Fruit fly (Drosophila melanogaster): ENCODE measurements around the gene Fadd.

Gene Fadd

DNA sequence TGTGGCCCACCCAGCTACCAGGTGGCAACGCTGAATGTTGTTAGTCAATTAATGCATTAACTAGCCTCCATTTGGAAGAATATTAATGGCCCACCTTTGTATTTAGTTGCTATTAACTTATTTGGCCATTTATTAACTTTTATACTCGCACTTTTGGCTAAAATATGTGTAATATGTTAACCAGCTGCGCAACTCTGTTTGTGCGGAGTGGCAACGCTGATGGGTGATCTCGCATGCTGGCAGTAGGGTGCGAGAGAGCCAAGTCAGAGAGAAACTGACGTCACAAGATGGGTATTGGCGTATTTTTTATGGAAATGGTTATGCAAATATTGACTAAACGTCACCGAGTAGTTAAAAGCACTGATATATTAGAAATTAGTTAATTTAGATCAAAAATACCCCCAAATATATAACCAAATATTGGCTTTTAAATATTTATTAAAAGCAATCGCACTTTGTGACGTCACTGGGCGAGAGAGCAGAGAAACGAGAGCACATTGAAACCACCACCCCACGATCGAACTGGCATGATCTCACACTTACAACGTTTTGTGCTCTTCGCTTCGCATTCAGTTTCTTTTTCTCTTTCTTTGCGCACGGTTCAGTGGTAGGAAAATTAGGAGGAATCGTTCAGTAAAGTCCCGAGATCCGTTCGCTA is 7.5 kb downstream of the Fadd start, which contains the start of gene how (continued):
- TF ChIP-seq CG6276 (GFP tag; optimal IDR thresholded peaks at IDR 0.05), result no peak
- TF ChIP-seq Ets21C (GFP tag; optimal IDR thresholded peaks at IDR 0.05), result no peak
- TF ChIP-seq lz (GFP tag; optimal IDR thresholded peaks at IDR 0.05), result peak; percentile 41
- TF ChIP-seq svp (GFP tag), result no peak
- peak; percentile 32 for TF ChIP-seq Sox102F (GFP tag; optimal IDR thresholded peaks at IDR 0.05)
- 0 out of 3 replicates have a peak, but pooled peaks have one; percentile 24 for TF ChIP-seq eg (GFP tag; IDR thresholded peaks at IDR 0.05)
- TF ChIP-seq achi (GFP tag; optimal IDR thresholded peaks at IDR 0.05), result no peak
- no peak for TF ChIP-seq Ets96B (tag; optimal IDR thresholded peaks at IDR 0.05)
- no peak for TF ChIP-seq vri (GFP tag; optimal IDR thresholded peaks at IDR 0.05)
- peak; percentile 32 for TF ChIP-seq CG32006 (GFP tag; optimal IDR thresholded peaks at IDR 0.05)
- TF ChIP-seq Sox15 (GFP tag; optimal IDR thresholded peaks at IDR 0.05), result peak; percentile 20
- TF ChIP-seq Blimp-1 (GFP tag; optimal IDR thresholded peaks at IDR 0.05), result no peak
- no peak for TF ChIP-seq CG8319 (GFP tag; optimal IDR thresholded peaks at IDR 0.05)
- peak; percentile 36; the same call in 1 of the 3 replicates for TF ChIP-seq CG8119 (GFP tag; IDR thresholded peaks at IDR 0.05)
- TF ChIP-seq net (GFP tag; optimal IDR thresholded peaks at IDR 0.05), result no peak
- peak; percentile 42 for TF ChIP-seq Met (GFP tag; optimal IDR thresholded peaks at IDR 0.05)
- TF ChIP-seq CG11294 (GFP tag; IDR thresholded peaks at IDR 0.05), result no peak
- peak; percentile 7 for TF ChIP-seq fkh (GFP tag; optimal IDR thresholded peaks at IDR 0.05)
- TF ChIP-seq CG8632 (GFP tag; optimal IDR thresholded peaks at IDR 0.05), result peak; percentile 44
- TF ChIP-seq CG6808 (GFP tag; optimal IDR thresholded peaks at IDR 0.05), result peak; percentile 20
- TF ChIP-seq Hr39 (GFP tag; optimal IDR thresholded peaks at IDR 0.05), result peak; percentile 45
- TF ChIP-seq CG9139 (GFP tag; optimal IDR thresholded peaks at IDR 0.05), result no peak

DNA sequence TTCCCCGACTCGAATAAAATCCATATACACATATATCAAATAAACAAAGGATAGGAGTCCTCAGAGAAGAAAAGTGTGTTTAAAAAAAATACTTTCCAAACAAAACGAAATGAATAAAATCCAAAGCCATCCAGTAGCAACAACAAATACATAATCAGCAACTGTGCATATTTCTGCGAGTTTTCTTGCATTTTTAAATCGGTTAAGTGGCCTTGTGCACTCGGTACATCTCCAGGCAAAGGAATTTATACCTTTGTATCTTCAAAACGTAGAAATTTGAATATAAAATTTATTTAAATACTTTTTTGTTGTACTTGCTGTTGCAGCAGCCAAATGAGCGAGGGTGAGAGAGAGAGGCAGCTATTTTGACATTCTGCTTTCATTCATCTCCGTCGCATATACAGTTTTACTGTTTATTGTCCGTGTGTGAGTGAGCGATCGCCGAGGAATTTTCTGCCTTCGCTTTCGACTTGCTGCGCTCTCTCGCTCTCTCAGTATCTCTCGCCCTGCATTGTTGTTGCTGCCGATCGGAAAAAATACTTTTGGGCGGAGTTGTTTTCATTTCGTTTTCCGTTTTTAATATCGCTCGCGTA is 8.1 kb downstream of the Fadd start:
- TF ChIP-seq CG15336 (GFP tag; IDR thresholded peaks at IDR 0.05), result 0 out of 2 replicates have a peak, but pooled peaks have one; percentile 8
- peak; percentile 0 for TF ChIP-seq dsx (GFP tag; optimal IDR thresholded peaks at IDR 0.05; ENCODE audit: poor library complexity, severe bottlenecking)
- TF ChIP-seq Hr38 (GFP tag; optimal IDR thresholded peaks at IDR 0.05), result no peak
- no peak for TF ChIP-seq CG31627 (GFP tag; optimal IDR thresholded peaks at IDR 0.05)
- TF ChIP-seq ss (GFP tag; optimal IDR thresholded peaks at IDR 0.05), result peak in 1 of 2 experiments; percentile 2
- peak; percentile 71 for TF ChIP-seq Eip78C (GFP tag)
- TF ChIP-seq Met (GFP tag; optimal IDR thresholded peaks at IDR 0.05), result no peak
- TF ChIP-seq achi (GFP tag; optimal IDR thresholded peaks at IDR 0.05), result peak; percentile 74
- TF ChIP-seq esn (GFP tag; optimal IDR thresholded peaks at IDR 0.05), result no peak
- TF ChIP-seq topi (GFP tag; optimal IDR thresholded peaks at IDR 0.05), result no peak

DNA sequence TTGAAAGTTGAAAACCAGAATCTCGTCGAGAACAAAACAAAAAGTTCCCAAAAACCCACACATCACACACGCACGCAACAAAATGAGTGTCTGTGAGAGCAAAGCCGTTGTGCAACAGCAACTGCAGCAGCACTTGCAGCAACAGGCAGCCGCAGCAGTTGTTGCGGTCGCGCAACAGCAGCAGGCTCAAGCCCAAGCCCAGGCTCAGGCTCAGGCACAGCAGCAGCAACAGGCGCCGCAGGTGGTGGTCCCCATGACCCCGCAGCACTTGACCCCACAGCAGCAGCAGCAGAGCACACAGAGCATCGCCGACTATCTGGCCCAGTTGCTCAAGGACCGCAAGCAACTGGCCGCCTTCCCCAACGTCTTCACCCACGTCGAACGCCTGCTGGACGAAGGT is 8.7 kb downstream of the Fadd start:
- no peak for TF ChIP-seq Met (GFP tag; optimal IDR thresholded peaks at IDR 0.05)
- peak; percentile 9; the same call in 1 of the 3 replicates for TF ChIP-seq CG6163 (GFP tag; IDR thresholded peaks at IDR 0.05)
- TF ChIP-seq svp (GFP tag), result peak; percentile 77

DNA sequence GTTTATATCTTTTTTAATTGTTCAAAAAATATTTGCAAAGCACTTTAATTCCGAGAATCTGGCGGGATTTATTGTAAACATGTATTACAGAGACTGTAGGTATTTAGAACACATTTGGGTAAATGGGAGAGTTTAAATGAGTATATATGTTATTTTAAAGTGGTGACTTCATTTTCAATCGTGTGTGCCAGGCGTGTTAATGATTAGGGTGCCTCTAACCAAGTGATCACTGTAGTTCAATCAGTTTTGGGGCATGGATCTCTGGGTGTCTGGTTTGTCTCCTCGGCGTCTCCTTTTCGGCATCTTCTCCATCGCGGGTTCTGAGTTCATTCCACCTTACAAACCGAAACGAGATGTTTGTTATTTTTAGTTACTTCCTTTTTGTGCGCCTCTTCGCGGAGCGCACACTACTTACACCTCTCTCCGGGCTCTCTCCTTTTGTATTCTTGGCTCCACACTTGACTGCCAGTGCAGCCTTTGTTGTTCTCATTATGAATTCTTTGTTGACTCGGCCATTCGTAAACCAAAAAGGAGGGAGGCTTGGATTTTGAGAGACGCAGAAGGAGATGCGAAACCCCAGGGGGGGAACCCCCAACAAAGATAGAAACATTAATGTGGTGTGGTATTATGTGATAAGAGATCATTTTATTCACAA is 9.6 kb downstream of the Fadd start:
- TF ChIP-seq cyc (GFP tag; optimal IDR thresholded peaks at IDR 0.05) (peak; percentile 40), CG6276 (GFP tag; optimal IDR thresholded peaks at IDR 0.05) (no peak), CG31627 (GFP tag; optimal IDR thresholded peaks at IDR 0.05) (peak; percentile 31), Gug (GFP tag; IDR thresholded peaks at IDR 0.05) (no peak), CG11294 (GFP tag; IDR thresholded peaks at IDR 0.05) (no peak), CG6163 (GFP tag; IDR thresholded peaks at IDR 0.05) (peak; percentile 63), CG8632 (GFP tag; optimal IDR thresholded peaks at IDR 0.05) (no peak), eg (GFP tag; IDR thresholded peaks at IDR 0.05) (no peak), lz (GFP tag; optimal IDR thresholded peaks at IDR 0.05) (peak; percentile 32), topi (GFP tag; optimal IDR thresholded peaks at IDR 0.05) (peak; percentile 10), fkh (GFP tag; optimal IDR thresholded peaks at IDR 0.05) (peak; percentile 14), CG10669 (GFP tag; optimal IDR thresholded peaks at IDR 0.05) (no peak), esn (GFP tag; optimal IDR thresholded peaks at IDR 0.05) (peak; percentile 31), ss (GFP tag; optimal IDR thresholded peaks at IDR 0.05) (peak; percentile 32 to 43), acj6 (GFP tag; optimal IDR thresholded peaks at IDR 0.05) (peak; percentile 0), dsx (GFP tag; optimal IDR thresholded peaks at IDR 0.05; ENCODE audit: poor library complexity, severe bottlenecking) (peak; percentile 67), Sox14 (GFP tag; optimal IDR thresholded peaks at IDR 0.05) (peak; percentile 62), vri (GFP tag; optimal IDR thresholded peaks at IDR 0.05) (peak; percentile 39), CG6792 (GFP tag; optimal IDR thresholded peaks at IDR 0.05) (no peak), Eip78C (GFP tag) (peak; percentile 76), Sox102F (GFP tag; optimal IDR thresholded peaks at IDR 0.05) (peak; percentile 62), svp (GFP tag) (peak; percentile 66), dac (GFP tag; optimal IDR thresholded peaks at IDR 0.05) (no peak), Smox (GFP tag; optimal IDR thresholded peaks at IDR 0.05) (peak; percentile 29), Lpt (GFP tag; optimal IDR thresholded peaks at IDR 0.05) (peak; percentile 29), CG16779 (tag; optimal IDR thresholded peaks at IDR 0.05) (no peak)

All from whole organism, prepupa.